Worm (Caenorhabditis elegans) whole organism, mixed stage, embryonic: ENCODE measurements around the gene fbxa-114.

Source experiments
- ces-1 ChIP-seq: fragments of 150-350 bp; optimal IDR thresholded peaks from 2 replicates; lab custom pipeline; 2014; ENCODE audit warnings: missing biosample characterization, missing genetic modification reagents, missing genetic modification characterization
- elt-3 ChIP-seq: fragments of 150-350 bp; optimal IDR thresholded peaks from 2 replicates; lab custom pipeline; 2014; ENCODE audit warnings: missing biosample characterization, missing genetic modification characterization
- flh-1 ChIP-seq: fragments of 200-800 bp; sonication (Bioruptor generic); optimal IDR thresholded peaks from 2 replicates; lab custom pipeline; 2018; ENCODE audit warnings: mild to moderate bottlenecking, missing genetic modification characterization, moderate library complexity, missing compliant biosample characterization
- lin-13 ChIP-seq: fragments of 150-350 bp; optimal IDR thresholded peaks from 2 replicates; lab custom pipeline; 2014; ENCODE audit warnings: missing biosample characterization, missing genetic modification characterization
- nhr-237 ChIP-seq: fragments of 150-350 bp; optimal IDR thresholded peaks from 2 replicates; lab custom pipeline; 2014; ENCODE audit warnings: missing biosample characterization, missing genetic modification characterization
- pha-4 ChIP-seq: fragments of 150-350 bp; optimal IDR thresholded peaks from 2 replicates; lab custom pipeline; 2018; ENCODE audit warnings: missing biosample characterization, missing genetic modification reagents, missing genetic modification characterization
- snpc-4 ChIP-seq: fragments of 150-350 bp; optimal IDR thresholded peaks from 2 replicates; lab custom pipeline; 2014; ENCODE audit warnings: missing biosample characterization, missing genetic modification characterization
- unc-39 ChIP-seq: fragments of 150-350 bp; optimal IDR thresholded peaks from 2 replicates; lab custom pipeline; 2014; ENCODE audit warnings: missing biosample characterization, missing genetic modification characterization
- unc-62 ChIP-seq: fragments of 150-350 bp; optimal IDR thresholded peaks from 2 replicates; lab custom pipeline; 2014; ENCODE audit warnings: missing biosample characterization, missing genetic modification reagents, missing genetic modification characterization
- ztf-11 ChIP-seq: fragments of 150-350 bp; optimal IDR thresholded peaks from 2 replicates; lab custom pipeline; 2014; ENCODE audit warnings: missing biosample characterization, missing genetic modification characterization

DNA sequence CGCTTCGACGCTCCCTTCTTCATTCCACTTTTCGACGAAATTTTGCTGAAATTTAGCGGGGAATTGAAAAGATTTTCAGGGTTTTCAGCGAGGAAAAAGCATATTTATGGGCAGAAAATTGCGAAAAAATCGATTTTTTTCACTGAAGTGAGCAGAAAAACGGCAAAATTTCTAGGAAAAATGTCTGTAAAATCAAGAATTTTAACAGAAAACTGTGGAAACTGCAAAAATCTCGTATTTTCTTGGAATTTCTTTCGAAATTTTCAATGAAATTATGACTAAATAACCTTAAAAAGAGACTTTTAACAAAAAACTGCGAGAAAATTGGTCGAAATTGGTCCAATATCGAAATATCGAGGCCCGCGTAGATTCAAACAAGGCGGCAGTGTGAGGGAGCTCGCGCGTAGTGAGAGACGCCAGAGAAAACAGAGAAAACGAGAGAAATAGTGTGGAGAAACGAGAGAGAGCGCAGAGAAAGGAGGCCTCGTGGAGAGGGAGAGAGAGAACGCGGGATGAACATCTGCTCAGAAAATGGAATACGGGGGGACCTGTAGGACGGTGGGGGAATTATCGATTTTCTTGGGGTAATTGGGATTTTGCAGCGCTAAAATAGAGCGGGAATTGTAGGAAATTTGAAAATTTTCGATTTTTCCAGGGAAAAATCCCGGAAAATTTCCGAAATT lies 48.2 kb downstream of the fbxa-114 start, which contains the start of gene swsn-1:
- TF ChIP-seq nhr-237 (tag; lab: Kevin White, UChicago), result no peak
- TF ChIP-seq ces-1, result peak; percentile 56
- TF ChIP-seq unc-39 (tag; lab: Kevin White, UChicago), result no peak
- TF ChIP-seq flh-1 (GFP tag; lab: Kevin White, UChicago), result no peak
- TF ChIP-seq ztf-11, result no peak
- TF ChIP-seq unc-62 (GFP tag; lab: Kevin White, UChicago), result no peak
- no peak for TF ChIP-seq snpc-4 (tag; lab: Kevin White, UChicago)
- no peak for TF ChIP-seq pha-4 (tag; lab: Kevin White, UChicago)
- TF ChIP-seq lin-13 (tag; lab: Kevin White, UChicago), result no peak
- no peak for TF ChIP-seq elt-3 (tag; lab: Kevin White, UChicago)
